Worm (Caenorhabditis elegans) whole organism, L1 larva: ENCODE measurements around the gene B0496.2.
A peak's percentile ranks its signal among the peaks of the same experiment; 100 is the strongest.

Experiments used
- blmp-1 ChIP-seq: fragments of 150-350 bp; optimal IDR thresholded peaks from 2 replicates; lab custom pipeline; 2014; ENCODE audit warnings: missing biosample characterization, missing genetic modification characterization
- elt-2 ChIP-seq: sonication (generic microtip); optimal IDR thresholded peaks from 2 replicates; lab custom pipeline; 2016; ENCODE audit warnings: missing genetic modification characterization, mild to moderate bottlenecking, inconsistent platforms, missing compliant biosample characterization, missing genetic modification reagents
- hlh-17 ChIP-seq: fragments of 200-800 bp; sonication (Bioruptor generic); optimal IDR thresholded peaks from 2 replicates; lab custom pipeline; 2018; ENCODE audit warnings: missing genetic modification characterization, mild to moderate bottlenecking, missing compliant biosample characterization, moderate library complexity, borderline replicate concordance
- hlh-4 ChIP-seq: sonication (generic microtip); optimal IDR thresholded peaks from 2 replicates; lab custom pipeline; 2016; ENCODE audit warnings: mild to moderate bottlenecking, missing genetic modification characterization, missing compliant biosample characterization
- lin-13 ChIP-seq: fragments of 150-350 bp; optimal IDR thresholded peaks from 2 replicates; lab custom pipeline; 2014; ENCODE audit warnings: missing biosample characterization, missing genetic modification reagents, missing genetic modification characterization
- mef-2 ChIP-seq: fragments of 150-350 bp; optimal IDR thresholded peaks from 2 replicates; lab custom pipeline; 2014; ENCODE audit warnings: missing biosample characterization, missing genetic modification characterization
- mep-1 ChIP-seq: fragments of 150-350 bp; optimal IDR thresholded peaks from 2 replicates; lab custom pipeline; 2014; ENCODE audit warnings: missing biosample characterization, missing genetic modification characterization
- nhr-28 ChIP-seq: fragments of 150-350 bp; optimal IDR thresholded peaks from 2 replicates; lab custom pipeline; 2014; ENCODE audit warnings: missing biosample characterization, missing genetic modification characterization
- nhr-76 ChIP-seq: sonication (generic microtip); optimal IDR thresholded peaks from 2 replicates; lab custom pipeline; 2017; ENCODE audit warnings: missing biosample characterization, missing genetic modification characterization
- pag-3 ChIP-seq: sonication (generic microtip); optimal IDR thresholded peaks from 2 replicates; lab custom pipeline; 2017; ENCODE audit warnings: missing genetic modification characterization, mild to moderate bottlenecking, missing compliant biosample characterization, antibody characterized with exemption, borderline replicate concordance; ENCODE audit not compliant: insufficient read depth
- snpc-4 ChIP-seq: fragments of 150-350 bp; optimal IDR thresholded peaks from 2 replicates; lab custom pipeline; 2014; ENCODE audit warnings: missing biosample characterization, missing genetic modification characterization
- sox-4 ChIP-seq: sonication (generic microtip); optimal IDR thresholded peaks from 2 replicates; lab custom pipeline; 2016; ENCODE audit warnings: missing genetic modification characterization, missing compliant biosample characterization
- swsn-7 ChIP-seq: sonication (generic microtip); optimal IDR thresholded peaks from 2 replicates; lab custom pipeline; 2016; ENCODE audit warnings: missing genetic modification characterization, missing compliant biosample characterization
- unc-86 ChIP-seq: sonication (generic microtip); optimal IDR thresholded peaks from 2 replicates; lab custom pipeline; 2016; ENCODE audit warnings: missing genetic modification characterization, missing compliant biosample characterization

DNA sequence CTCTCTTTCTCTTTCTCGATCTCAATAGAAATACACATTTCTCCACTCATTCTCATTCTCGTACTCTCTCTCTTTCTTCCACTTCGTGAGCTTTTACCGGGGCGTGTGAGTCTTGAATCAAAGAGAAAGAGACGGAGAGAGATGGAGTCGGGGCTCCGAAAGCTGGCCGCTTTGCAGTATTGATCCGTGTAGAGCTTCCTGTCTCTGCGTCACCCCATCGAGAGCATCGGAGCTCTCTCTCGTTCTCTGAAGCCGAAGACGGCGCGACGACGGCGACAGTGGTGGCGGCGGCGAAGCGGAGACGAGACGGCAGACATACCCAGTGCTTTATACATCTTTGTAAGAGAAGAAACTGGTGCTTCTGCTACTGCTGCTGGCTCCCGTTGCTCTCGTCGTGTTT, 45.6 kb upstream of the B0496.2 start:
- TF ChIP-seq blmp-1, result no peak
- TF ChIP-seq nhr-28 (tag; lab: Kevin White, UChicago), result no peak
- TF ChIP-seq unc-86 (tag; lab: Kevin White, UChicago), result peak; percentile 88
- no peak for TF ChIP-seq sox-4 (tag; lab: Kevin White, UChicago)
- TF ChIP-seq nhr-76 (tag; lab: Kevin White, UChicago), result no peak
- TF ChIP-seq lin-13 (GFP tag; lab: Kevin White, UChicago), result peak; percentile 6
- TF ChIP-seq snpc-4 (tag; lab: Kevin White, UChicago), result peak; percentile 4
- TF ChIP-seq swsn-7 (tag; lab: Kevin White, UChicago), result peak; percentile 82
- peak; percentile 75 for TF ChIP-seq mep-1 (tag; lab: Kevin White, UChicago)
- peak; percentile 67 for TF ChIP-seq mef-2 (tag; lab: Kevin White, UChicago)
- no peak for TF ChIP-seq hlh-17
- no peak for TF ChIP-seq hlh-4 (tag; lab: Kevin White, UChicago)
- no peak for TF ChIP-seq pag-3 (tag; lab: Kevin White, UChicago)
- TF ChIP-seq elt-2 (tag; lab: Kevin White, UChicago), result no peak
